Fruit fly (Drosophila melanogaster) S2 (cell line): ENCODE data around the gene Oatp33Ea.

Source experiments
- CG8478 ChIP-seq: fragments of >200 bp; optimal IDR thresholded peaks from 2 replicates; lab custom pipeline; 2018
- CTCF ChIP-seq, 2 experiments: fragments of >200 bp; optimal IDR thresholded peaks; 2 replicates each; lab custom pipeline; 2018

DNA sequence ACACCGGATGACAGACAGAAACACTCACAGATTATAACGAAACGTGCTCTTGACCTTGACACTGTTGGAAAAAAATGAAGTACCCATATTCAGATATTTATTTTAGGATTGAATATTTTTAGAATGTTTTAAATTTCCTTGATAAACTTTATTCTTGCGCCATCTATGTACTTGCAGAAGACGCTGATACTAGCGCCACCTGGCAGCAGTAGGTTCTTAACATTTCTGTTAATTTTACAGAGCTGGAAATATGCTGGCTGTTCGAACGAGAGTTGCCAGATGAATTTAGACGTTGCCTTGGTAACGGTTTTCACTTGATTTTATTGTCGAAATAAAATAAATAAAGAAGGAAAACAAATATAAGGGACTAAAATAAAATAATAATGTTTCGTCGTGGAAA lies 21.2 kb downstream of the Oatp33Ea start, which contains the start of gene Fam92:
- TF ChIP-seq CG8478 (lab: Kevin White, UChicago) (no peak), CTCF (optimal IDR thresholded peaks at IDR 0.05; lab: Kevin White, UChicago) (peak; percentile 84 to 94)
